Worm (Caenorhabditis elegans): ENCODE measurements around the gene nep-3.

- no peak for TF ChIP-seq pes-1 (GFP tag; IDR thresholded peaks at IDR 0.05)
- TF ChIP-seq ama-1 (optimal IDR thresholded peaks at IDR 0.05): no peak
Measured at ce11 chrII:3879945-3880344, 2.9 kb upstream of the nep-3 start, which contains the start of gene nhr-166.

Measured in whole organism, early embryonic.